Worm (Caenorhabditis elegans): ENCODE measurements around the gene pfk-1.2.

- no peak for TF ChIP-seq hsf-1 (GFP tag; IDR thresholded peaks at IDR 0.05)
- TF ChIP-seq tlf-1 (GFP tag; optimal IDR thresholded peaks at IDR 0.05), result no peak
- no peak for TF ChIP-seq repo-1 (tag; optimal IDR thresholded peaks at IDR 0.05)
- TF ChIP-seq F22D6.2 (tag; optimal IDR thresholded peaks at IDR 0.05), result no peak
- no peak for TF ChIP-seq pha-4 (tag; optimal IDR thresholded peaks at IDR 0.05)
- TF ChIP-seq K11D2.4 (GFP tag; IDR thresholded peaks at IDR 0.05), result no peak
- no peak for TF ChIP-seq ztf-3 (GFP tag; optimal IDR thresholded peaks at IDR 0.05)
- TF ChIP-seq Y56A3A.18 (GFP tag; IDR thresholded peaks at IDR 0.05), result no peak
- TF ChIP-seq mes-4 (tag; optimal IDR thresholded peaks at IDR 0.05), result no peak
- TF ChIP-seq him-1 (tag; optimal IDR thresholded peaks at IDR 0.05), result no peak
These were observed 23.9 kb upstream of the pfk-1.2 start, which contains the start of gene acs-14 for ce11 chrV:9507742-9508141.
